Worm (Caenorhabditis elegans) whole organism, L3 larva: ENCODE data around the gene acdh-2.
A peak's percentile ranks its signal among the peaks of the same experiment; 100 is the strongest.

Experiments used
- ZK546.5 ChIP-seq: sonication (generic microtip); optimal IDR thresholded peaks from 2 replicates; lab custom pipeline; 2017; ENCODE audit warnings: missing biosample characterization, missing genetic modification characterization
- ceh-16 ChIP-seq: sonication (generic microtip); optimal IDR thresholded peaks from 2 replicates; lab custom pipeline; 2017; ENCODE audit warnings: missing biosample characterization, missing genetic modification characterization
- ceh-9 ChIP-seq: sonication (generic microtip); optimal IDR thresholded peaks from 2 replicates; lab custom pipeline; 2018; ENCODE audit warnings: missing biosample characterization, missing genetic modification characterization
- daf-12 ChIP-seq: fragments of 150-350 bp; optimal IDR thresholded peaks from 2 replicates; lab custom pipeline; 2014; ENCODE audit warnings: missing biosample characterization, missing genetic modification reagents, missing genetic modification characterization
- egl-27 ChIP-seq: sonication (generic microtip); optimal IDR thresholded peaks from 4 replicates; lab custom pipeline; 2017; ENCODE audit warnings: missing biosample characterization, missing genetic modification reagents, missing genetic modification characterization
- elt-2 ChIP-seq: sonication (generic microtip); optimal IDR thresholded peaks from 2 replicates; lab custom pipeline; 2016; ENCODE audit warnings: missing genetic modification reagents, mild to moderate bottlenecking, missing genetic modification characterization, missing compliant biosample characterization
- elt-3 ChIP-seq, 3 experiments: fragments of 150-350 bp in 1 of 3; sonication (generic microtip) in 2 of 3; optimal IDR thresholded peaks; 2 replicates in 2 of 3; 4 replicates in 1 of 3; lab custom pipeline; 2014 to 2017; ENCODE audit warnings: missing biosample characterization in 3 of 3, missing genetic modification characterization in 3 of 3
- fkh-2 ChIP-seq: fragments of 150-350 bp; optimal IDR thresholded peaks from 2 replicates; lab custom pipeline; 2014; ENCODE audit warnings: missing biosample characterization, missing genetic modification reagents, missing genetic modification characterization
- hmg-11 ChIP-seq: sonication (generic microtip); optimal IDR thresholded peaks from 2 replicates; lab custom pipeline; 2016; ENCODE audit warnings: missing genetic modification characterization, missing compliant biosample characterization
- lin-15B ChIP-seq: fragments of 150-350 bp; optimal IDR thresholded peaks from 2 replicates; lab custom pipeline; 2014; ENCODE audit warnings: missing biosample characterization, missing genetic modification characterization
- lin-39 ChIP-seq: fragments of 150-350 bp; optimal IDR thresholded peaks from 2 replicates; lab custom pipeline; 2018; ENCODE audit warnings: missing biosample characterization, missing genetic modification reagents, missing genetic modification characterization
- lsy-12 ChIP-seq: sonication (generic microtip); optimal IDR thresholded peaks from 2 replicates; lab custom pipeline; 2016; ENCODE audit warnings: mild to moderate bottlenecking, missing genetic modification characterization, missing compliant biosample characterization
- nfya-1 ChIP-seq: sonication (generic microtip); optimal IDR thresholded peaks from 2 replicates; lab custom pipeline; 2017; ENCODE audit warnings: missing genetic modification characterization, mild to moderate bottlenecking, missing compliant biosample characterization, antibody characterized with exemption, moderate library complexity; ENCODE audit not compliant: insufficient read depth
- nhr-11 ChIP-seq: fragments of 150-350 bp; optimal IDR thresholded peaks from 2 replicates; lab custom pipeline; 2014; ENCODE audit warnings: missing biosample characterization, missing genetic modification characterization
- nhr-25 ChIP-seq: sonication (generic microtip); optimal IDR thresholded peaks from 2 replicates; lab custom pipeline; 2017; ENCODE audit warnings: missing biosample characterization, missing genetic modification characterization
- nhr-28 ChIP-seq: fragments of 150-350 bp; optimal IDR thresholded peaks from 2 replicates; lab custom pipeline; 2014; ENCODE audit warnings: missing biosample characterization, missing genetic modification characterization
- nhr-43 ChIP-seq: sonication (generic microtip); optimal IDR thresholded peaks from 2 replicates; lab custom pipeline; 2016; ENCODE audit warnings: mild to moderate bottlenecking, missing genetic modification characterization, missing compliant biosample characterization; ENCODE audit not compliant: poor library complexity, severe bottlenecking
- nhr-67 ChIP-seq: fragments of 150-350 bp; optimal IDR thresholded peaks from 2 replicates; lab custom pipeline; 2014; ENCODE audit warnings: missing biosample characterization, missing genetic modification characterization
- nhr-76 ChIP-seq: fragments of 150-350 bp; sonication (generic microtip); optimal IDR thresholded peaks from 5 replicates; lab custom pipeline; 2014; ENCODE audit warnings: missing biosample characterization, missing genetic modification characterization
- nhr-77 ChIP-seq: fragments of 150-350 bp; optimal IDR thresholded peaks from 2 replicates; lab custom pipeline; 2014; ENCODE audit warnings: missing biosample characterization, missing genetic modification characterization
- pqm-1 ChIP-seq: fragments of 150-350 bp; optimal IDR thresholded peaks from 2 replicates; lab custom pipeline; 2017; ENCODE audit warnings: missing biosample characterization, missing genetic modification characterization, inconsistent platforms
- skn-1 ChIP-seq: fragments of 150-350 bp; optimal IDR thresholded peaks from 2 replicates; lab custom pipeline; 2014; ENCODE audit warnings: missing biosample characterization, missing genetic modification characterization
- tbx-2 ChIP-seq: sonication (generic microtip); optimal IDR thresholded peaks from 2 replicates; lab custom pipeline; 2016; ENCODE audit warnings: mild to moderate bottlenecking, missing genetic modification characterization, missing compliant biosample characterization
- unc-39 ChIP-seq: sonication (generic microtip); optimal IDR thresholded peaks from 4 replicates; lab custom pipeline; 2017; ENCODE audit warnings: missing biosample characterization, missing genetic modification characterization
- zag-1 ChIP-seq: fragments of 150-350 bp; optimal IDR thresholded peaks from 2 replicates; lab custom pipeline; 2014; ENCODE audit warnings: missing biosample characterization, missing genetic modification characterization
- ztf-11 ChIP-seq: fragments of 150-350 bp; optimal IDR thresholded peaks from 2 replicates; lab custom pipeline; 2014; ENCODE audit warnings: missing biosample characterization, missing genetic modification characterization
- ztf-4 ChIP-seq: fragments of 150-350 bp; optimal IDR thresholded peaks from 2 replicates; lab custom pipeline; 2014; ENCODE audit warnings: missing biosample characterization, missing genetic modification characterization

acdh-2 gene

DNA sequence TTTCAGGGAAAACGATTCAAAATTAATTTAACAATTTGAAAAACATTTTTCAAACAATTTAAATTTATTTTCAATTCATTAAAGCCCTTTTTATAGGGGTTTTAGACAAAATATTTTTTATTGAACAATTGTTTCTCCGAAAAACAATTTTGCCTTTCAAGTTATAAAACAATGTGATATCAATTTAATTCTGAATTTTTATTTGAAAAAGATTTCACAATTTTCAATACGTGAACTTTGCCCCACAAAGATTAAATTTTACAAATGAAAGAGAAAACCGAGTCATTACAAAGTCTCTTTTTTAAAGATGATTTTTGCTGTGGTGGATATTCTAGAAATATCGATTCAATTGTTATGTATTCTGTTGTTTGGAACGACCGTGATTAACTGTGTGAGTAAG is 28.4 kb downstream of the acdh-2 start, which contains the start of gene ZK177.2:
Gene ZK177.2 (plus strand): TSS at position 301 of the 400 bp plus-strand sequence.
- no peak for TF ChIP-seq lin-39 (tag; lab: Kevin White, UChicago)
- no peak for TF ChIP-seq nhr-11

- TF ChIP-seq nhr-43 (tag; lab: Kevin White, UChicago) = no peak
- TF ChIP-seq ceh-9 (tag; lab: Kevin White, UChicago) = no peak
- TF ChIP-seq skn-1 (tag; lab: Kevin White, UChicago) = no peak
- no peak for TF ChIP-seq lsy-12 (tag; lab: Kevin White, UChicago)
- no peak for TF ChIP-seq elt-3 (tag; optimal IDR thresholded peaks at IDR 0.05; lab: Kevin White, UChicago)
- TF ChIP-seq nhr-77 = no peak
- no peak for TF ChIP-seq nhr-11
- TF ChIP-seq daf-12 (tag; lab: Kevin White, UChicago) = no peak
- TF ChIP-seq unc-39 (tag; lab: Kevin White, UChicago) = no peak
- no peak for TF ChIP-seq ztf-4 (tag; lab: Kevin White, UChicago)
- no peak for TF ChIP-seq egl-27
- no peak for TF ChIP-seq nfya-1 (tag; lab: Kevin White, UChicago)
- no peak for TF ChIP-seq lin-15B (tag; lab: Kevin White, UChicago)
- TF ChIP-seq, all 47 proteins: peak for 0
These were observed 29.2 kb downstream of the acdh-2 start for ce11 chrII:5518055-5518454.

DNA sequence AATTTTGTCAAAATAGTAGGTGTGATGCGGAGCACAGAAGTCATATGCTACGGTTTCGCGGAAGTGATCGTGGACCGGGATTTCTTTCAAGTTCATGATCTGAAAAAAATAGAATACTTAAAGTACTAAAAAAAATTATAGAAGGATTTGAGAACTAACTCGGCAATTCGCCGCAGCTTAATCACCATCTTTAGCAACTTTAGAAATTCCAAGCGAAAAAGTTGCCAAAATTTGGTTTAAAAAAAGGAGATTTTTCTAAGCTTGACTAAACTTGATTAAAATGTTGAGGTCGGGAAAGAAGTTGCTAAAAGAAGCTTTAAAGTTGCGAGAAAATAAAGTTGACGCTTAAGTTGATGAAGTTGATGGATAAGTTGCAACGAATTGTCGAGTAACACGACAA is 29.6 kb downstream of the acdh-2 start, which contains the start of gene ZK177.9:
Gene ZK177.9 (minus strand): TSS at position 101 of the 400 bp plus-strand sequence.
- TF ChIP-seq nhr-25 (tag; lab: Kevin White, UChicago) (no peak), ceh-16 (tag; lab: Kevin White, UChicago) (no peak), fkh-2 (no peak), lin-15B (tag; lab: Kevin White, UChicago) (no peak), nhr-76 (no peak), zag-1 (tag; lab: Kevin White, UChicago) (no peak), tbx-2 (tag; lab: Kevin White, UChicago) (no peak), nhr-43 (tag; lab: Kevin White, UChicago) (no peak), hmg-11 (tag; lab: Kevin White, UChicago) (no peak), elt-2 (tag; lab: Kevin White, UChicago) (no peak), lin-39 (tag; lab: Kevin White, UChicago) (no peak), ZK546.5 (tag; lab: Kevin White, UChicago) (no peak)

ce11 chrII:5515542-5515941 is 31.8 kb downstream of the acdh-2 start, which contains the start of gene ZK177.3:
TSS of gene ZK177.3 (plus strand) at chrII:5515842.
- TF ChIP-seq nhr-28 (tag; lab: Kevin White, UChicago) (no peak), lin-39 (tag; lab: Kevin White, UChicago) (no peak), nhr-67 (tag; lab: Kevin White, UChicago) (no peak), elt-2 (tag; lab: Kevin White, UChicago) (peak; percentile 65), pqm-1 (no peak), nhr-77 (no peak), nhr-76 (no peak), ztf-11 (tag; lab: Kevin White, UChicago) (no peak), elt-3 (tag; optimal IDR thresholded peaks at IDR 0.05; lab: Kevin White, UChicago) (no peak)

DNA sequence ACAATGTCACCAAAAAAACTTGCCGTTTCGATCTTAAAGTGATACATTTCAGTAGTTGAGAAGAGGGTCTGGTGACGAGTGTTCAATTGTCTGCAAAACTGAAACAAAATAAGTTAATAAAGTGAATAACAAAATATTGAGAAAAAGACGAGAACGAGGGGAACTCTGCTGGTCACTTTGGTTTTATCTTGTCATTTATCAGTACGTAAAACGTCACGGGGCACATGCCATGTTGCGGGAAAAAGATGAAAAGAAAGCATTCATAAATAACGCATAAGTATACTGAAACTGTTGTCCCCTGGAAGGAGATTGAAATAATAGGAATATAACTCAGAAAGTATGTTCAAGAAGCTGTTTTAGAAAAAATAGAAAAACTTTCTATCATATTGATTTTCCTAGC is 32.4 kb downstream of the acdh-2 start, which contains the start of gene sahd-1:
Gene sahd-1 (minus strand): TSS at position 100 of the 400 bp plus-strand sequence.
- TF ChIP-seq elt-2 (tag; lab: Kevin White, UChicago) (peak; percentile 64), pqm-1 (peak; percentile 38), lsy-12 (tag; lab: Kevin White, UChicago) (no peak)

ce11 chrII:5512473-5513097 is 34.7 kb downstream of the acdh-2 start:
- TF ChIP-seq pqm-1 (peak; percentile 68), elt-2 (tag; lab: Kevin White, UChicago) (peak; percentile 100), ztf-4 (tag; lab: Kevin White, UChicago) (no peak)
